Fruit fly (Drosophila melanogaster): Measurements from ENCODE around the gene nmo.

The nmo gene

DNA sequence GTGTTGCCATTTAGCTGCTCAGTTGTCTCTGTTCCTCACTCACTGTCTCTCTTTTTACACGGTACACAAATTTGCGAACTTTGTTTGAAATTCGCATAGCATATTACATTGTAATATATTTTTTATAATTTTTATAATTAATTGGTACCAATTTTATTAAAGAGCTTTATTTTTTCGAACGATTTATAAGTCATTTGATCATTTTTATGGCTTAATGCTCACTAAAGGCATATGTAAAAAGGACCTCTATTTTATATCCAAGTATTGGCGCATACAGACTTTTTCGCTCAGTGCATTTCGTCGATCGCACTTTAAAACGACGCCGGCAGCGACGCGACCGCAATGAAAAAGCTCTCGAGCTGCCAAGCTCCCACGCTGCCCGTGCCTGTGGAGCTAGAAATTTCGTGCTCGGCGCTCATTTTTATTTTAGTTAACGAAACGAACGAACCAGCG, 117.3 kb downstream of the nmo start:
- TF ChIP-seq CG17801 (GFP tag; optimal IDR thresholded peaks at IDR 0.05; ENCODE audit: partially characterized antibody) = peak; percentile 91

DNA sequence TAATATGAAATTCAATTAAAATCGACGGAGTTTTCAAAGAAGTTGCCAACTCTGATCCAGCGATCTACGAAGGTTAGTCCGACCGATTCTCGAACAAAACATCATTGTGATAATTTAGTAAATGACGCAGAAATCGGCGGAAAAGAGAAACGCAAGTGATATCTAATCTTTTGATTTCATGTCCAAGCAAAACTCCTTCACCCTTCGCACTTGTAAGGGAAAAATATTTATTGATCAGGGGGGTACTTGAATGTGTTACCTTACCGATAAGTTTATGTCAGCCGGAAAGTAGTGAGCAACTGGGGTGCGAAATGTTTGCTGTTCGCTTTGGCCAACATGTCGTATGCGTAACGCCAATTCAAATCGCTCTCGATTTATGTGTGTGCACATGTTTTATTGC, 118.3 kb downstream of the nmo start:
- no peak for TF ChIP-seq CG17801 (GFP tag; optimal IDR thresholded peaks at IDR 0.05; ENCODE audit: partially characterized antibody)
